Fruit fly (Drosophila melanogaster) whole organism: Measurements from ENCODE around the gene CG7368.
"Not testable (repeated sequence)": the region's sequence is repeated elsewhere in the genome, so short reads cannot be mapped to it uniquely, and the experiment has no call there.

Experiments
- CG8478 ChIP-seq: fragments of >200 bp; optimal IDR thresholded peaks from 2 replicates; lab custom pipeline; 2018; ENCODE audit warnings: inconsistent platforms
- Dll ChIP-seq: fragments of >200 bp; optimal IDR thresholded peaks from 2 replicates; lab custom pipeline; 2017
- EcR ChIP-seq, 2 experiments: fragments of >200 bp; optimal IDR thresholded peaks; 2 replicates each; lab custom pipeline; 2017; ENCODE audit warnings: missing biosample characterization in 2 of 2, missing genetic modification characterization in 2 of 2, missing genetic modification reagents in 2 of 2
- pan ChIP-seq: fragments of >200 bp; optimal IDR thresholded peaks from 2 replicates; lab custom pipeline; 2017
- psq ChIP-seq: fragments of >200 bp; optimal IDR thresholded peaks from 2 replicates; lab custom pipeline; 2017
- usp ChIP-seq: fragments of >200 bp; optimal IDR thresholded peaks from 2 replicates; lab custom pipeline; 2017; ENCODE audit warnings: missing biosample characterization, missing genetic modification characterization, mixed read lengths

CG7368 gene

dm6 chr3L:11580919-11581318 is 16.1 kb upstream of the CG7368 start, which contains the start of gene CG43391:
Gene CG43391, minus strand, starts transcription at chr3L:11581019.
- TF ChIP-seq psq (lab: Kevin White, UChicago) (no peak), Dll (lab: Kevin White, UChicago) (no peak), pan (no peak), usp (no peak), EcR (GFP tag; optimal IDR thresholded peaks at IDR 0.05; lab: Kevin White, UChicago) (no peak), CG8478 (no peak)

dm6 chr3L:11582097-11582496 is 14.9 kb upstream of the CG7368 start, which contains the start of gene CG33269:
Gene CG33269, minus strand, starts transcription at chr3L:11582197.
- TF ChIP-seq CG8478 (no peak), usp (no peak), psq (lab: Kevin White, UChicago) (no peak), pan (no peak), EcR (GFP tag; optimal IDR thresholded peaks at IDR 0.05; lab: Kevin White, UChicago) (no peak), Dll (lab: Kevin White, UChicago) (no peak)

DNA sequence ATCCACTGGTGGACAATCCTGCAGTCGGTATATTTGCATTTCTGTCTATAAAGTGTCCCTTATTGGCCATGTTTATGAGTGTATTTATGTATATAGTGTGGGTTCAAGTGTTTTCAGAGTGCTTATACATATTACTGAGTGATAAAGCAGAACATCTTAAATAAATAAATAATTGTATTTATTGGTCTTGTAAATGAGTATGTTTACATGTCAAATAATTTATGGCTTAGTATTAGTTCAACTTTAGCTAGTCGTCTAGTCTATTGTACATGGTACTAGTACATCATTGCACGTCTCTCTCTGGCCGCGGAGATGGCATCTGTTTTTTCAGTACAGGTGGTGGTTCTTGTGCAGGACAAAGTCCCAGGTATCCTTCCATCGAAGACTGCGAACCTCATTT is 13.0 kb upstream of the CG7368 start, which contains the start of gene CG32086:
TSS of gene CG32086 (minus strand) at position 101 of the 400 bp plus-strand sequence.
- TF ChIP-seq Dll (lab: Kevin White, UChicago) (no peak), CG8478 (no peak), psq (lab: Kevin White, UChicago) (no peak), usp (no peak), pan (no peak), EcR (GFP tag; optimal IDR thresholded peaks at IDR 0.05; lab: Kevin White, UChicago) (no peak)

DNA sequence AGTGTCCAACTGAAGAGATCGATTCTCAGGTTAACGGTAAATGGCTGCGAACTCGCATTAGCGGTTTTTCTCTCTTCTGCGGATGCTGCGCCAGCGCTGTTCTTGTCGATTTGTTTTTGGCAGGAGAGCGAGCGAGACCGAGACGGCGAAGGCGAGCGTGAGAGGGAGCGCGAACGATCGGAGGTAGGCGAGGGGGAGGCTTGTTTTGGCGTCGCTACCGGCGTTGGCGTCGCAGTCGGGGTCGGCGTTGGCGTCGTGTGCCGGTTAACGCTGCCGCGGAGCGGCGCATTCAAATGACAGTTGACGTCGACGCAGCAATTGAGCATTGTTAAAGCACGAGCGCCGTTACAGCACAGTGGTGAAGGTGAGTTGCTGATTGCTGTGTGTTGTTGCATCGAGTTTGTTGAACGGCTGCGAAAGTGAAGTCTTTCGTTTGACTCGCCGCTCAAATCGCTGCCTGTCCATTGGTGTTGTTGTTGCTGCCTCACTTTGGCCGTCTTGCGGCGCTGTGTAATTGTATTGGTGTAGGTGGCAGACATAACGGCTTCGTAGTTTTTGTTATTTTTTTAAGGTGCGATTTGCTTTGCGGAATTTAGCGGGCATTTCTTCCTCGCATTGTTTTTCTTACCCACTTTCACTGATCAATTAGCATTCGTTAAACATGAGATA is 10.1 kb upstream of the CG7368 start:
- TF ChIP-seq EcR (GFP tag; optimal IDR thresholded peaks at IDR 0.05; lab: Kevin White, UChicago) (no peak), Dll (lab: Kevin White, UChicago) (peak; percentile 70)

dm6 chr3L:11587720-11588580 is 9.1 kb upstream of the CG7368 start, which contains the start of gene rt:
Gene rt, minus strand, starts transcription at chr3L:11587770.
- TF ChIP-seq pan (no peak), usp (no peak), Dll (lab: Kevin White, UChicago) (no peak), psq (lab: Kevin White, UChicago) (no peak), CG8478 (no peak), EcR (GFP tag; optimal IDR thresholded peaks at IDR 0.05; lab: Kevin White, UChicago) (no peak)

DNA sequence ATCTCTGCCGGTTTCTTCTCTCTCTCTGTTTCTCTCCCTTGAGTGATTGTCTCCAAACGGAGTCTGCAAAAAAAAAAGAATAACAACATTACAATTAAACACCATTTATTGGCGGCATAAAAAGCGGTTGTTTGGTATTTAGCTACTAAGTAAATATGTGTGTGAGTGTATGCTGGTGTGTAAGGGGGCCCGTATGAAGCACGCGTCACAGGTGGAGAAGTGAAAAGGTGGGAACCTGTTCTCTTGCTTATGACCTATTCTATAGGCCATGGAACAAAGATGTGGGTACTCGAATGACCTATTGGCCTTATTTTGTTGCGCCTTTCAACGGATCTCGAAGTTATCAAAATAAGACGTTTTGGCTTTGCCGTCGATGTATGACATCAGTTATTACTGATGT is 8.4 kb upstream of the CG7368 start:
- TF ChIP-seq CG8478 (no peak), EcR (GFP tag; optimal IDR thresholded peaks at IDR 0.05; lab: Kevin White, UChicago) (no peak), psq (lab: Kevin White, UChicago) (no peak), usp (no peak), Dll (lab: Kevin White, UChicago) (no peak), pan (no peak)

- not testable (repeated sequence) for TF ChIP-seq pan; CG8478; Dll (lab: Kevin White, UChicago)
Observed at dm6 chr3L:11589395-11589794, 7.6 kb upstream of the CG7368 start, which contains the start of gene CG7377. Gene CG7377, plus strand, starts transcription at chr3L:11589695.

DNA sequence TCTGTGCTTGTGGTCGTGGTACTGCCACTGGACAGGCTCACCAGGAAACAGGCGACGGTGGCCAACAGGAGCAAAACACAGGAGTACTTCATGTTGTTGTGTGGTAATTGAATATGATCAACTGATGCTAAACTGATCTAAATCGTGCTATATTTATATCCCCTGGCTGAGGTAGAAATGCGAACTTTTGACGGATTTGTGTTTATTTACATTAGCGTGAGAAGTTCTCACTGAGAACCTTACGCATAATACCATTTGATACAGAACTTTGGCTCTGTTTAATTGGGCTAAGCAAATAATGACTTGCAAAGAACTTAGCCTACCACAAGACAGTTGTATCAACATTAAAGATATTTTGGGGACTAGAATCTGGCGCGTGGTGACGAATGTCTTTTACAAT is 5.9 kb upstream of the CG7368 start, which contains the start of gene CG33268:
TSS of gene CG33268 (minus strand) at position 101 of the 400 bp plus-strand sequence.
- TF ChIP-seq CG8478 (no peak), Dll (lab: Kevin White, UChicago) (no peak), psq (lab: Kevin White, UChicago) (no peak), EcR (GFP tag; optimal IDR thresholded peaks at IDR 0.05; lab: Kevin White, UChicago) (no peak), usp (no peak), pan (no peak)

dm6 chr3L:11591803-11592202 is 5.2 kb upstream of the CG7368 start:
- no peak for TF ChIP-seq pan
- TF ChIP-seq usp: no peak
- TF ChIP-seq psq (lab: Kevin White, UChicago): no peak
- TF ChIP-seq Dll (lab: Kevin White, UChicago): no peak
- no peak for TF ChIP-seq EcR (GFP tag; optimal IDR thresholded peaks at IDR 0.05; lab: Kevin White, UChicago)
- TF ChIP-seq CG8478: no peak

DNA sequence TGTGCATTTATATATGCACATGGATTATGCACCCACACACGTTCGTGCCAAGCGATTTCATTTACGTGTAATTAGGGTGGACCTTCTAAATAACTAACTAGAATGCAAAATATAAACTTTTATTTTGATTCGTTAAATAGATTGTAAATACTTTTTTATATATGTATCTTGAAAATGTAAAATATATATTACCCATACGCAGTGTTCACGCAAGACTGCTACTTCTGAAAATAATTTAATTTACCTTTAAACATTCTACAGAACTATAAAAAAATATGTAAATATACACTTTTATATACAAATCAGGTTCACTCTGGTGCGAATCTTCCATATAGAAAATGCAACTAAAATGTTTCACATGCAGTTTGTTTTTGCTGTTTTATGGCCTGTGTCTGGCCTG is 3.2 kb upstream of the CG7368 start:
- TF ChIP-seq usp (no peak), pan (no peak), Dll (lab: Kevin White, UChicago) (no peak), CG8478 (no peak), EcR (GFP tag; optimal IDR thresholded peaks at IDR 0.05; lab: Kevin White, UChicago) (no peak), psq (lab: Kevin White, UChicago) (no peak)

DNA sequence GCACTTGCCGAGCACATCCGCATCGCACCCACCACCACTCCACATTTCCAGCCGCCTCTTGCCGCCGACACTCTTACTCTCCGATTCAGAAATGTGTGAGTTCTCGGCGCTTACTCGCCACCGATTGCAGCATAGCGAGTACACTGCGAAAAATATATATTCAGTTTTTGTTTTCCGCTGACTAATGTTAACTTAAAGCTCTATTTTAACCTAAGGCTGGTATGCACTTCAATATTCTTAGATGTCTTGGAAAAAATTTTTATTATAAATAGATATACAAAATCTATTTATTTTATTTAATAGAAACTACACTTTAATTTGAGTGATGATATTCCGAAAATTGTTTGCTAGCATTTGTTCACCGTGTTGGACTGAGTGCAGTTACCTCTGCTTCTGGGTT is 2.3 kb downstream of the CG7368 start:
- TF ChIP-seq CG8478 (no peak), pan (no peak), Dll (lab: Kevin White, UChicago) (no peak), usp (no peak), psq (lab: Kevin White, UChicago) (no peak), EcR (GFP tag; optimal IDR thresholded peaks at IDR 0.05; lab: Kevin White, UChicago) (no peak)

dm6 chr3L:11599965-11600420 is 3.0 kb downstream of the CG7368 start, which contains the start of the genes CG14137 and CG46394:
Gene CG14137, minus strand, starts transcription at chr3L:11600065.
Gene CG46394, plus strand, starts transcription at chr3L:11600370.
- TF ChIP-seq CG8478: no peak
